Fruit fly (Drosophila melanogaster): ENCODE results near the gene alpha4GT1.

The alpha4GT1 gene

dm6 chr2L:3029012-3029411 lies 6.1 kb upstream of the alpha4GT1 start, which contains the start of the genes Sf3b2 and CG17219 (continued):
- TF ChIP-seq CG3995 (GFP tag; optimal IDR thresholded peaks at IDR 0.05) (no peak), HLH54F (GFP tag; optimal IDR thresholded peaks at IDR 0.05) (peak; percentile 16), zen2 (GFP tag; IDR thresholded peaks at IDR 0.05; ENCODE audit: partially characterized antibody) (no peak; the same call in 2 of the 3 replicates), Neu2 (GFP tag; optimal IDR thresholded peaks at IDR 0.05; ENCODE audit: borderline replicate concordance) (no peak), CG10274 (GFP tag; optimal IDR thresholded peaks at IDR 0.05) (no peak), run (tag; optimal IDR thresholded peaks at IDR 0.05) (peak; percentile 74), oc (tag; optimal IDR thresholded peaks at IDR 0.05) (no peak), Nf-YB (GFP tag; optimal IDR thresholded peaks at IDR 0.05) (no peak), tup (GFP tag; optimal IDR thresholded peaks at IDR 0.05) (no peak), E2f2 (GFP tag; IDR thresholded peaks at IDR 0.05) (peak; percentile 68), sna (GFP tag; IDR thresholded peaks at IDR 0.05; ENCODE audit: partially characterized antibody) (no peak), cato (GFP tag; optimal IDR thresholded peaks at IDR 0.05; ENCODE audit: borderline replicate concordance) (no peak), CG5953 (GFP tag; IDR thresholded peaks at IDR 0.05) (no peak), CG11247 (GFP tag; IDR thresholded peaks at IDR 0.05) (no peak), D (optimal IDR thresholded peaks at IDR 0.05) (no peak), D (GFP tag; optimal IDR thresholded peaks at IDR 0.05) (no peak), CG8765 (GFP tag; IDR thresholded peaks at IDR 0.05) (no peak), wek (GFP tag; optimal IDR thresholded peaks at IDR 0.05) (no peak), Sin3A (optimal IDR thresholded peaks at IDR 0.05) (peak; percentile 11), CG6689 (GFP tag; IDR thresholded peaks at IDR 0.05) (no peak), CG34224 (GFP tag; IDR thresholded peaks at IDR 0.05; ENCODE audit: partially characterized antibody) (peak; percentile 76), so (GFP tag; IDR thresholded peaks at IDR 0.05) (no peak), CG7372 (GFP tag; IDR thresholded peaks at IDR 0.05) (no peak), CG9797 (GFP tag; optimal IDR thresholded peaks at IDR 0.05) (peak; percentile 10), pb (GFP tag; optimal IDR thresholded peaks at IDR 0.05) (no peak), cwo (GFP tag; optimal IDR thresholded peaks at IDR 0.05) (no peak), ap (GFP tag; IDR thresholded peaks at IDR 0.05) (no peak), Ada2b (GFP tag; IDR thresholded peaks at IDR 0.05) (no peak), CG2712 (tag; optimal IDR thresholded peaks at IDR 0.05) (no peak), Ssrp (tag; optimal IDR thresholded peaks at IDR 0.05) (no peak), eyg (GFP tag; optimal IDR thresholded peaks at IDR 0.05) (no peak), CG13894 (tag; optimal IDR thresholded peaks at IDR 0.05) (no peak), CG10431 (GFP tag; optimal IDR thresholded peaks at IDR 0.05) (no peak), CG12942 (GFP tag; optimal IDR thresholded peaks at IDR 0.05) (no peak), CG16779 (GFP tag; IDR thresholded peaks at IDR 0.05) (no peak), otp (GFP tag; IDR thresholded peaks at IDR 0.05) (no peak), pho (GFP tag; optimal IDR thresholded peaks at IDR 0.05) (no peak), scrt (GFP tag; optimal IDR thresholded peaks at IDR 0.05) (no peak), CG11723 (GFP tag; optimal IDR thresholded peaks at IDR 0.05) (no peak), pzg (GFP tag; optimal IDR thresholded peaks at IDR 0.05) (peak; percentile 89), Awh (GFP tag; IDR thresholded peaks at IDR 0.05) (no peak), CG7745 (tag; optimal IDR thresholded peaks at IDR 0.05) (no peak), Eip74EF (GFP tag; optimal IDR thresholded peaks at IDR 0.05) (no peak), ato (GFP tag; IDR thresholded peaks at IDR 0.05; ENCODE audit: partially characterized antibody) (no peak), Usf (GFP tag; optimal IDR thresholded peaks at IDR 0.05) (no peak), CG12071 (GFP tag; optimal IDR thresholded peaks at IDR 0.05) (no peak), NK7.1 (GFP tag; optimal IDR thresholded peaks at IDR 0.05) (no peak), dmrt99B (tag; optimal IDR thresholded peaks at IDR 0.05) (no peak), lola (GFP tag; optimal IDR thresholded peaks at IDR 0.05) (no peak), CG17802 (tag; optimal IDR thresholded peaks at IDR 0.05) (no peak), CG11696 (GFP tag; IDR thresholded peaks at IDR 0.05) (no peak)

Measured in whole organism, embryonic.